Worm (Caenorhabditis elegans): Measurements from ENCODE around the gene C44B12.9.

C44B12.9 gene

ce11 chrIV:1110999-1111398, 6.6 kb upstream of the C44B12.9 start:
- TF ChIP-seq snpc-4 (tag; optimal IDR thresholded peaks at IDR 0.05) (no peak), unc-62 (GFP tag; optimal IDR thresholded peaks at IDR 0.05) (peak; percentile 15), M03D4.4 (tag; optimal IDR thresholded peaks at IDR 0.05) (no peak), ces-1 (GFP tag; optimal IDR thresholded peaks at IDR 0.05) (no peak), ceh-39 (tag; optimal IDR thresholded peaks at IDR 0.05) (no peak)

DNA sequence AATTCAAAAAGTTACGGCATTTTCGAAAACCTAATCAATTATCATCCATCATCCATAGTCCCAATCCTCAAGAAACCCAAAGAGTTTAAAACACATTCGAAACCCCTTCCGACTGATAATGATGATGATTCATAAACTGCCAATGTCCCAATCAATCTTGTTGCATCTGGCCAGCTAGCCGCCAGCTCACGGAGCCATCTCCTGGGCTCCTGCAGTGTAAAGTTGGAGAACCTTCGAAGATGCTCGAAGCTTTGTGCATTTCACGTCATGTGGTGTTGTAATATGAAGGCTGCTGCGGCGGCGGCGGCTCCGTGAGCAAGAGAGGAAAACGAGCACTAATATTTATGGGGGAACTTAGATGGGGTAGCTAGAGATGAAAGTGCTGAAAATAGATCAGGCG, 3.6 kb upstream of the C44B12.9 start:
- TF ChIP-seq mls-2 (tag; optimal IDR thresholded peaks at IDR 0.05) (no peak), hlh-1 (tag; optimal IDR thresholded peaks at IDR 0.05) (peak; percentile 95), ham-2 (GFP tag; optimal IDR thresholded peaks at IDR 0.05) (no peak), lsy-2 (tag; optimal IDR thresholded peaks at IDR 0.05) (peak; percentile 43), flh-1 (GFP tag; optimal IDR thresholded peaks at IDR 0.05) (no peak), unc-39 (tag; optimal IDR thresholded peaks at IDR 0.05) (no peak), ces-1 (GFP tag; optimal IDR thresholded peaks at IDR 0.05) (no peak), unc-62 (GFP tag; optimal IDR thresholded peaks at IDR 0.05) (peak; percentile 99), nhr-28 (tag; optimal IDR thresholded peaks at IDR 0.05) (no peak), ztf-11 (tag; optimal IDR thresholded peaks at IDR 0.05) (no peak), M03D4.4 (tag; optimal IDR thresholded peaks at IDR 0.05) (peak; percentile 51), nhr-76 (tag; optimal IDR thresholded peaks at IDR 0.05) (no peak), unc-120 (tag; optimal IDR thresholded peaks at IDR 0.05; ENCODE audit: poor library complexity, severe bottlenecking) (peak; percentile 86), nhr-237 (tag; optimal IDR thresholded peaks at IDR 0.05) (no peak), ceh-43 (GFP tag; optimal IDR thresholded peaks at IDR 0.05) (no peak), sem-2 (GFP tag; optimal IDR thresholded peaks at IDR 0.05) (no peak), mab-5 (tag; optimal IDR thresholded peaks at IDR 0.05) (peak; percentile 60), bed-3 (GFP tag; optimal IDR thresholded peaks at IDR 0.05) (no peak), pha-4 (tag; optimal IDR thresholded peaks at IDR 0.05) (no peak), zip-8 (tag; optimal IDR thresholded peaks at IDR 0.05) (no peak), elt-1 (tag; optimal IDR thresholded peaks at IDR 0.05; ENCODE audit: borderline replicate concordance, insufficient read depth) (no peak), sptf-1 (tag; optimal IDR thresholded peaks at IDR 0.05) (peak; percentile 33), mep-1 (tag; optimal IDR thresholded peaks at IDR 0.05) (no peak), nhr-2 (tag; optimal IDR thresholded peaks at IDR 0.05) (no peak), cnd-1 (tag; optimal IDR thresholded peaks at IDR 0.05) (no peak), ceh-83 (GFP tag; optimal IDR thresholded peaks at IDR 0.05) (no peak), elt-3 (tag; optimal IDR thresholded peaks at IDR 0.05) (no peak)

DNA sequence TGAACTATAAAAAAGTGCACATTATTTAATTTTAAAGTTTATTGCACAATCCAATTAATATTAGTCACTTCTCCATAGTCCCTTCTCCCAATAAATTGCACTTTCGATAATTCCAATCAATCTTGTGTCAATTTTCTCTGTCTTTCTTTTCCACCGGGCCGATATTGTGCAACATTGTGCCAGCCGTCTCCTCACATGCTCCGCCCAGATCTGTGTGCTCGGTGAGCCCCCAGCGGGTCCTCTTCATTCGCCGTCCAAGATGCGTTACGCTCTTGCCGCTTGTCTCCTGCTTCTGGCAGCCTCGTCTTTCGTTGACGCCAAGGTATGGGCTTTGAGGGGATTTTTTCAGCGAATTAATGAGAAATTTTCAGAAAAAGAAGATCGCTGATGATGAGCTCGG, 2.8 kb upstream of the C44B12.9 start, which contains the start of gene ost-1:
Gene ost-1 (plus strand): TSS at position 207 of the 400 bp plus-strand sequence.
- TF ChIP-seq unc-120 (tag; optimal IDR thresholded peaks at IDR 0.05; ENCODE audit: poor library complexity, severe bottlenecking) (peak; percentile 78), lin-13 (tag; optimal IDR thresholded peaks at IDR 0.05) (no peak), blmp-1 (tag; optimal IDR thresholded peaks at IDR 0.05) (no peak), hlh-1 (tag; optimal IDR thresholded peaks at IDR 0.05) (peak; percentile 74), unc-62 (GFP tag; optimal IDR thresholded peaks at IDR 0.05) (peak; percentile 87), bed-3 (GFP tag; optimal IDR thresholded peaks at IDR 0.05) (no peak)

DNA sequence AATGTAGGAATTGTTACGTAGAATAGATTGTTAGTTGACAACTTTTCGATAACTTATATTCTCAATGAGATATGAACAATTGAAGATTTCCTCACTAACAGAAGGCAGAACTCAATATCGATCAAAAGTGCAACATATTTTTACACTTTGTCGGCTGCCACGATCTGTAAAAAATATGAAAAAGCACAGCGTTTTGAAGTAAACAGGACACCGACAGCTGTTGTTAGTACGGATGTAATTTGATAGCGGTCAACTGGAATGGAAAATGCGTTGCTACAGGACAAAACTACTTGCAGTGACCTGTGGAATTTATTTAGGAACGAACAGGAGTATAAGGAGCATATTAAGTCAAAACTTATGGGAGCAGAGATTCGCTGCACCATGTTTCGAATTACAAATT, 1.6 kb upstream of the C44B12.9 start:
- TF ChIP-seq hlh-1 (tag; optimal IDR thresholded peaks at IDR 0.05) (peak; percentile 83), lsy-2 (tag; optimal IDR thresholded peaks at IDR 0.05) (no peak), mab-5 (tag; optimal IDR thresholded peaks at IDR 0.05) (no peak)

ce11 chrIV:1105104-1105503, 686 bp upstream of the C44B12.9 start:
- TF ChIP-seq pha-4 (tag; optimal IDR thresholded peaks at IDR 0.05): no peak
- TF ChIP-seq unc-120 (tag; optimal IDR thresholded peaks at IDR 0.05; ENCODE audit: poor library complexity, severe bottlenecking): peak; percentile 33
- peak; percentile 95 for TF ChIP-seq hlh-1 (tag; optimal IDR thresholded peaks at IDR 0.05)
- no peak for TF ChIP-seq nhr-237 (tag; optimal IDR thresholded peaks at IDR 0.05)
- TF ChIP-seq M03D4.4 (tag; optimal IDR thresholded peaks at IDR 0.05): no peak
- no peak for TF ChIP-seq unc-62 (GFP tag; optimal IDR thresholded peaks at IDR 0.05)
- TF ChIP-seq elt-1 (tag; optimal IDR thresholded peaks at IDR 0.05; ENCODE audit: borderline replicate concordance, insufficient read depth): no peak
- no peak for TF ChIP-seq ces-1 (GFP tag; optimal IDR thresholded peaks at IDR 0.05)

- TF ChIP-seq elt-1 (tag; optimal IDR thresholded peaks at IDR 0.05; ENCODE audit: borderline replicate concordance, insufficient read depth): no peak
- TF ChIP-seq lin-32 (GFP tag; optimal IDR thresholded peaks at IDR 0.05): no peak
- no peak for TF ChIP-seq ceh-83 (GFP tag; optimal IDR thresholded peaks at IDR 0.05)
- TF ChIP-seq sptf-1 (tag; optimal IDR thresholded peaks at IDR 0.05): no peak
- TF ChIP-seq ces-1 (GFP tag; optimal IDR thresholded peaks at IDR 0.05): no peak
- TF ChIP-seq nhr-2 (tag; optimal IDR thresholded peaks at IDR 0.05): no peak
- no peak for TF ChIP-seq pha-4 (tag; optimal IDR thresholded peaks at IDR 0.05)
- no peak for TF ChIP-seq lin-13 (tag; optimal IDR thresholded peaks at IDR 0.05)
- TF ChIP-seq mab-5 (tag; optimal IDR thresholded peaks at IDR 0.05): no peak
- TF ChIP-seq sem-2 (GFP tag; optimal IDR thresholded peaks at IDR 0.05): no peak
- no peak for TF ChIP-seq elt-3 (tag; optimal IDR thresholded peaks at IDR 0.05)
- TF ChIP-seq ham-2 (GFP tag; optimal IDR thresholded peaks at IDR 0.05): no peak
- no peak for TF ChIP-seq unc-39 (tag; optimal IDR thresholded peaks at IDR 0.05)
- no peak for TF ChIP-seq mls-2 (tag; optimal IDR thresholded peaks at IDR 0.05)
- no peak for TF ChIP-seq nhr-28 (tag; optimal IDR thresholded peaks at IDR 0.05)
- TF ChIP-seq M03D4.4 (tag; optimal IDR thresholded peaks at IDR 0.05): no peak
- no peak for TF ChIP-seq ztf-11 (tag; optimal IDR thresholded peaks at IDR 0.05)
- TF ChIP-seq lsy-2 (tag; optimal IDR thresholded peaks at IDR 0.05): no peak
- no peak for TF ChIP-seq blmp-1 (tag; optimal IDR thresholded peaks at IDR 0.05)
- TF ChIP-seq flh-1 (GFP tag; optimal IDR thresholded peaks at IDR 0.05): no peak
Measured at ce11 chrIV:1097153-1097552, 7.3 kb downstream of the C44B12.9 start, which contains the start of gene cox-18. cox-18 (plus strand) TSS chrIV:1097453.
